Fruit fly (Drosophila melanogaster): Measurements from ENCODE around the gene Slc45-1.

DNA sequence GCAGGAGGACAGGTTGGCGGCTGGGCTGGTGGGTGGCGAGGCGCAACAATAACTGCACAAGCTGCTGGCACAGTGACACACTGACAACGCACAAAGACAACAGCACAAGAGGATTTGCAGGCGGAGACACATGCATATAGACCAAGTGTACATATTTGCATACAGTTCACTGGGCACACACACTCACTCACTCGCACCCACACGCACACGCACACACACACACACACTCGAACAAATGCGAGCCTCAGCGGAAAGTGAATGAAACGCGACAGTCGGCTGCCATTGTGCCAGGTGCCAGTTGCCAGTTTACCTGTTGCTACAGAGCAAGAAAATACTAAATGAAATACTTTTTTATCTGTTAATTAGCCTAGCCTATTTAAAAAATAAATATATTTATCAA lies 46.5 kb upstream of the Slc45-1 start:
- TF ChIP-seq bab1 (GFP tag; optimal IDR thresholded peaks at IDR 0.05) (no peak), Clk (GFP tag; optimal IDR thresholded peaks at IDR 0.05) (no peak), CG5204 (GFP tag; optimal IDR thresholded peaks at IDR 0.05) (no peak), CG14711 (tag; optimal IDR thresholded peaks at IDR 0.05) (no peak), Crg-1 (GFP tag; optimal IDR thresholded peaks at IDR 0.05) (no peak), CG7101 (tag; optimal IDR thresholded peaks at IDR 0.05) (no peak), kay (GFP tag; ENCODE audit: borderline replicate concordance) (no peak)

Data from whole organism, adult.